Fruit fly (Drosophila melanogaster) whole organism, embryonic: ENCODE data around the gene CG5068.

ENCODE experiments used
- CG11560 ChIP-seq: fragments of 200-800 bp; sonication (Bioruptor generic); IDR thresholded peaks from 3 replicates; pipeline ENCODE4 v1.3.6; 2022; ENCODE audit warnings: missing biosample characterization, missing genetic modification characterization
- Camta ChIP-seq: fragments of 200-800 bp; sonication (Bioruptor generic); optimal IDR thresholded peaks from 2 replicates; lab custom pipeline; 2016; ENCODE audit warnings: missing biosample characterization, missing genetic modification characterization
- CkIIα-i1 ChIP-seq: fragments of 200-800 bp; sonication (Bioruptor generic); IDR thresholded peaks from 2 replicates; pipeline ENCODE4 v1.3.6; 2022; ENCODE audit warnings: missing biosample characterization, missing genetic modification characterization
- Fer3 ChIP-seq: fragments of 200-800 bp; sonication (Bioruptor generic); optimal IDR thresholded peaks from 2 replicates; lab custom pipeline; 2018; ENCODE audit warnings: missing biosample characterization, mild to moderate bottlenecking, missing genetic modification characterization, moderate library complexity
- kay ChIP-seq: fragments of 200-800 bp; sonication (Bioruptor generic); optimal IDR thresholded peaks from 2 replicates; lab custom pipeline; 2016; ENCODE audit warnings: missing biosample characterization, missing genetic modification characterization
- sug ChIP-seq: fragments of 200-800 bp; optimal IDR thresholded peaks from 2 replicates; lab custom pipeline; 2019; ENCODE audit warnings: missing biosample characterization, mild to moderate bottlenecking, missing genetic modification characterization, moderate library complexity

- TF ChIP-seq kay (no peak), CkIIα-i1 (GFP tag; lab: Robert Waterston, UW) (no peak), Camta (GFP tag; lab: Kevin White, UChicago) (no peak), Fer3 (tag; lab: Kevin White, UChicago) (no peak), sug (peak; percentile 50), CG11560 (tag; lab: Robert Waterston, UW) (peak; percentile 100)
Measured at dm6 chr3L:8997686-8998239, 11.3 kb downstream of the CG5068 start, which contains the start of the genes smg and CG5087.
